Worm (Caenorhabditis elegans) whole organism, L1 larva: Measurements from ENCODE around the gene col-168.
A peak's percentile ranks its signal among the peaks of the same experiment; 100 is the strongest.

Source experiments
- C16A3.4 ChIP-seq: fragments of 150-350 bp; optimal IDR thresholded peaks from 2 replicates; lab custom pipeline; 2014; ENCODE audit warnings: missing biosample characterization, missing genetic modification characterization
- C34B4.2 ChIP-seq: sonication (generic microtip); optimal IDR thresholded peaks from 2 replicates; lab custom pipeline; 2017; ENCODE audit warnings: mild to moderate bottlenecking, missing genetic modification characterization, missing compliant biosample characterization
- F16B12.6 ChIP-seq: fragments of 150-350 bp; optimal IDR thresholded peaks from 2 replicates; lab custom pipeline; 2014; ENCODE audit warnings: missing biosample characterization, missing genetic modification characterization
- Y116A8C.19 ChIP-seq: sonication (generic microtip); optimal IDR thresholded peaks from 2 replicates; lab custom pipeline; 2016; ENCODE audit warnings: missing compliant biosample characterization, missing genetic modification characterization, borderline replicate concordance
- aha-1 ChIP-seq: fragments of 150-350 bp; optimal IDR thresholded peaks from 2 replicates; lab custom pipeline; 2014; ENCODE audit warnings: missing biosample characterization, missing genetic modification characterization
- ama-1 ChIP-seq: fragments of 150-350 bp; optimal IDR thresholded peaks from 2 replicates; lab custom pipeline; 2014
- blmp-1 ChIP-seq: fragments of 150-350 bp; optimal IDR thresholded peaks from 2 replicates; lab custom pipeline; 2014; ENCODE audit warnings: missing biosample characterization, missing genetic modification characterization
- ceh-63 ChIP-seq: fragments of 200-800 bp; sonication (Bioruptor generic); optimal IDR thresholded peaks from 2 replicates; lab custom pipeline; 2018; ENCODE audit warnings: mild to moderate bottlenecking, missing genetic modification characterization, missing compliant biosample characterization
- ceh-82 ChIP-seq, 3 experiments: fragments of 150-350 bp in 1 of 3; sonication (generic microtip) in 2 of 3; optimal IDR thresholded peaks; 2 replicates each; lab custom pipeline; 2014 to 2017; ENCODE audit warnings: missing biosample characterization in 3 of 3, missing genetic modification characterization in 3 of 3
- ceh-88 ChIP-seq: fragments of 200-800 bp; sonication (Bioruptor generic); IDR thresholded peaks from 2 replicates; pipeline ENCODE4 v1.3.6; 2022; ENCODE audit warnings: missing genetic modification characterization, missing compliant biosample characterization
- dpl-1 ChIP-seq, 3 experiments: fragments of 150-350 bp in 2 of 3; sonication (generic microtip) in 1 of 3; optimal IDR thresholded peaks; 2 replicates each; lab custom pipeline; 2014 to 2017; ENCODE audit warnings: missing biosample characterization in 3 of 3, missing genetic modification characterization in 3 of 3, missing genetic modification reagents in 3 of 3
- dsc-1 ChIP-seq: sonication (generic microtip); optimal IDR thresholded peaks from 2 replicates; lab custom pipeline; 2016; ENCODE audit warnings: mild to moderate bottlenecking, missing genetic modification characterization, missing compliant biosample characterization
- fos-1 ChIP-seq: fragments of 150-350 bp; optimal IDR thresholded peaks from 2 replicates; lab custom pipeline; 2014; ENCODE audit warnings: missing biosample characterization, missing genetic modification characterization
- grh-1 ChIP-seq: fragments of 200-800 bp; sonication (Bioruptor generic); IDR thresholded peaks from 2 replicates; pipeline ENCODE4 v1.3.6; 2022; ENCODE audit warnings: missing genetic modification reagents, missing genetic modification characterization, missing compliant biosample characterization
- hlh-17 ChIP-seq: fragments of 200-800 bp; sonication (Bioruptor generic); optimal IDR thresholded peaks from 2 replicates; lab custom pipeline; 2018; ENCODE audit warnings: missing genetic modification characterization, mild to moderate bottlenecking, missing compliant biosample characterization, moderate library complexity, borderline replicate concordance
- hlh-4 ChIP-seq: sonication (generic microtip); optimal IDR thresholded peaks from 2 replicates; lab custom pipeline; 2016; ENCODE audit warnings: mild to moderate bottlenecking, missing genetic modification characterization, missing compliant biosample characterization
- hpl-2 ChIP-seq: fragments of 150-350 bp; optimal IDR thresholded peaks from 2 replicates; lab custom pipeline; 2014; ENCODE audit warnings: missing biosample characterization, missing genetic modification reagents, missing genetic modification characterization
- irx-1 ChIP-seq: sonication (generic microtip); optimal IDR thresholded peaks from 2 replicates; lab custom pipeline; 2016; ENCODE audit warnings: missing genetic modification characterization, missing compliant biosample characterization
- lin-13 ChIP-seq: fragments of 150-350 bp; optimal IDR thresholded peaks from 2 replicates; lab custom pipeline; 2014; ENCODE audit warnings: missing biosample characterization, missing genetic modification reagents, missing genetic modification characterization
- lin-14 ChIP-seq: fragments of 200-800 bp; sonication (Bioruptor generic); optimal IDR thresholded peaks from 2 replicates; lab custom pipeline; 2018; ENCODE audit warnings: mild to moderate bottlenecking, missing genetic modification characterization, moderate library complexity, missing compliant biosample characterization
- lin-35 ChIP-seq, 2 experiments: fragments of 150-350 bp; optimal IDR thresholded peaks; 2 replicates each; lab custom pipeline; 2014; ENCODE audit warnings: missing biosample characterization in 2 of 2, missing genetic modification characterization in 2 of 2, missing genetic modification reagents in 2 of 2
- lin-39 ChIP-seq: fragments of 150-350 bp; optimal IDR thresholded peaks from 2 replicates; lab custom pipeline; 2014; ENCODE audit warnings: missing biosample characterization, missing genetic modification reagents, missing genetic modification characterization
- lir-3 ChIP-seq: sonication (generic microtip); optimal IDR thresholded peaks from 2 replicates; lab custom pipeline; 2016; ENCODE audit warnings: mild to moderate bottlenecking, missing genetic modification characterization, moderate library complexity, missing compliant biosample characterization; ENCODE audit not compliant: poor library complexity
- lsy-2 ChIP-seq, 2 experiments: fragments of 150-350 bp; optimal IDR thresholded peaks; 2 replicates each; lab custom pipeline; 2014; ENCODE audit warnings: missing biosample characterization in 2 of 2, missing genetic modification characterization in 2 of 2
- mab-9 ChIP-seq: fragments of 200-800 bp; sonication (Bioruptor generic); IDR thresholded peaks from 2 replicates; pipeline ENCODE4 v1.3.6; 2022; ENCODE audit warnings: missing genetic modification reagents, missing genetic modification characterization, missing compliant biosample characterization
- mdl-1 ChIP-seq, 2 experiments: fragments of 150-350 bp; optimal IDR thresholded peaks; 2 replicates each; lab custom pipeline; 2014 to 2017; ENCODE audit warnings: missing biosample characterization in 2 of 2, missing genetic modification characterization in 2 of 2, inconsistent platforms in 1 of 2
- nhr-12 ChIP-seq: sonication (generic microtip); optimal IDR thresholded peaks from 2 replicates; lab custom pipeline; 2017; ENCODE audit warnings: missing biosample characterization, missing genetic modification characterization
- nhr-20 ChIP-seq: sonication (generic microtip); optimal IDR thresholded peaks from 2 replicates; lab custom pipeline; 2016; ENCODE audit warnings: mild to moderate bottlenecking, missing genetic modification characterization, missing compliant biosample characterization
- nhr-237 ChIP-seq: fragments of 150-350 bp; optimal IDR thresholded peaks from 2 replicates; lab custom pipeline; 2014; ENCODE audit warnings: missing biosample characterization, missing genetic modification characterization
- nhr-47 ChIP-seq: sonication (generic microtip); optimal IDR thresholded peaks from 2 replicates; lab custom pipeline; 2016; ENCODE audit warnings: mild to moderate bottlenecking, missing genetic modification characterization, moderate library complexity, missing compliant biosample characterization
- nhr-71 ChIP-seq: sonication (generic microtip); optimal IDR thresholded peaks from 2 replicates; lab custom pipeline; 2016; ENCODE audit warnings: mild to moderate bottlenecking, missing genetic modification characterization, moderate library complexity, missing compliant biosample characterization
- nhr-76 ChIP-seq: sonication (generic microtip); optimal IDR thresholded peaks from 2 replicates; lab custom pipeline; 2017; ENCODE audit warnings: missing biosample characterization, missing genetic modification characterization
- nhr-77 ChIP-seq: fragments of 150-350 bp; optimal IDR thresholded peaks from 2 replicates; lab custom pipeline; 2014; ENCODE audit warnings: missing biosample characterization, missing genetic modification characterization
- nhr-84 ChIP-seq: sonication (generic microtip); optimal IDR thresholded peaks from 2 replicates; lab custom pipeline; 2017; ENCODE audit warnings: missing biosample characterization, missing genetic modification characterization
- nhr-90 ChIP-seq: sonication (generic microtip); optimal IDR thresholded peaks from 2 replicates; lab custom pipeline; 2016; ENCODE audit warnings: mild to moderate bottlenecking, missing genetic modification characterization, missing compliant biosample characterization; ENCODE audit not compliant: poor library complexity
- pag-3 ChIP-seq: sonication (generic microtip); optimal IDR thresholded peaks from 2 replicates; lab custom pipeline; 2017; ENCODE audit warnings: missing genetic modification characterization, mild to moderate bottlenecking, missing compliant biosample characterization, antibody characterized with exemption, borderline replicate concordance; ENCODE audit not compliant: insufficient read depth
- pax-3 ChIP-seq: fragments of 200-800 bp; sonication (Bioruptor generic); optimal IDR thresholded peaks from 2 replicates; lab custom pipeline; 2018; ENCODE audit warnings: mild to moderate bottlenecking, missing genetic modification characterization, moderate library complexity, missing compliant biosample characterization
- snpc-4 ChIP-seq: fragments of 150-350 bp; optimal IDR thresholded peaks from 2 replicates; lab custom pipeline; 2014; ENCODE audit warnings: missing biosample characterization, missing genetic modification characterization
- snu-23 ChIP-seq: sonication (generic microtip); optimal IDR thresholded peaks from 2 replicates; lab custom pipeline; 2016; ENCODE audit warnings: missing genetic modification characterization, missing compliant biosample characterization
- sox-4 ChIP-seq: sonication (generic microtip); optimal IDR thresholded peaks from 2 replicates; lab custom pipeline; 2016; ENCODE audit warnings: missing genetic modification characterization, missing compliant biosample characterization
- sptf-1 ChIP-seq: fragments of 150-350 bp; optimal IDR thresholded peaks from 2 replicates; lab custom pipeline; 2014; ENCODE audit warnings: missing biosample characterization, missing genetic modification characterization
- tbx-2 ChIP-seq: sonication (generic microtip); optimal IDR thresholded peaks from 2 replicates; lab custom pipeline; 2016; ENCODE audit warnings: missing genetic modification characterization, missing compliant biosample characterization
- unc-130 ChIP-seq: fragments of 150-350 bp; optimal IDR thresholded peaks from 2 replicates; lab custom pipeline; 2017; ENCODE audit warnings: missing biosample characterization, missing genetic modification characterization, inconsistent platforms
- unc-62 ChIP-seq: fragments of 150-350 bp; optimal IDR thresholded peaks from 2 replicates; lab custom pipeline; 2014; ENCODE audit warnings: missing biosample characterization, missing genetic modification reagents, missing genetic modification characterization
- unc-98 ChIP-seq: fragments of 200-800 bp; sonication (Bioruptor generic); IDR thresholded peaks from 2 replicates; pipeline ENCODE4 v1.3.6; 2022; ENCODE audit warnings: missing genetic modification characterization, missing compliant biosample characterization
- vab-15 ChIP-seq: sonication (generic microtip); optimal IDR thresholded peaks from 2 replicates; lab custom pipeline; 2017; ENCODE audit warnings: missing genotype, mild to moderate bottlenecking, missing genetic modification characterization, missing compliant biosample characterization
- xbp-1 ChIP-seq: sonication (generic microtip); optimal IDR thresholded peaks from 2 replicates; lab custom pipeline; 2016; ENCODE audit warnings: missing genetic modification characterization, missing compliant biosample characterization
- ztf-11 ChIP-seq, 2 experiments: sonication (generic microtip); optimal IDR thresholded peaks; 2 replicates each; lab custom pipeline; 2016 to 2017; ENCODE audit warnings: missing genetic modification characterization in 2 of 2, missing biosample characterization in 1 of 2, missing compliant biosample characterization in 1 of 2
- ztf-4 ChIP-seq: fragments of 150-350 bp; optimal IDR thresholded peaks from 2 replicates; lab custom pipeline; 2014; ENCODE audit warnings: missing biosample characterization, missing genetic modification characterization

The col-168 gene

DNA sequence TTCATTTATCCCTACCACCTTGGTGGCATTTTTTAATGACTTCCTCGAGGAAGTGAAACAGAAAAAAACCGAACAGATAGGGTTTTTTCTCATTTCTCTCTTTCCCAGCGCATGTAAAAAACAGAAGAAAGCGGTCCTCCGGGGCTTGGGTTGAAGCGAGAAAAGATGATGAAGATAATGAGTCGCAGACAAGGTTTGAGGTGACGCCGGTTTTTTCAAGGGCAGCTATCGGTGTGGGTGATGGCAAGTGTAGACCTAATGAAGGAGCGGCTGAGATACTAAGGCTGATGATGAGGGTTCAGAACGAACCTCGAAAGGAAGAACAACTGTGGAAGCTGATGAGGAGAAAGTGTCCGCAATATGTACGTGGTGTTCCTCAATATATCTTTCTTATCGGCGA, 5.3 kb upstream of the col-168 start (continued):
- TF ChIP-seq snpc-4 (tag; lab: Kevin White, UChicago) (no peak), tbx-2 (tag; lab: Kevin White, UChicago) (peak; percentile 36), nhr-237 (no peak), fos-1 (no peak), nhr-90 (peak; percentile 40), mab-9 (no peak), lin-39 (tag; lab: Kevin White, UChicago) (no peak), hpl-2 (GFP tag; lab: Kevin White, UChicago) (no peak), vab-15 (tag; lab: Kevin White, UChicago) (no peak), sox-4 (no peak), ceh-88 (GFP tag; lab: Robert Waterston, UW) (no peak), lin-35 (GFP tag; optimal IDR thresholded peaks at IDR 0.05; lab: Kevin White, UChicago) (no peak), ama-1 (no peak), hlh-4 (tag; lab: Kevin White, UChicago) (no peak), C16A3.4 (tag; lab: Kevin White, UChicago) (no peak), aha-1 (tag; lab: Kevin White, UChicago) (no peak), xbp-1 (tag; lab: Kevin White, UChicago) (no peak), pag-3 (peak; percentile 80), dsc-1 (tag; lab: Kevin White, UChicago) (no peak), ztf-4 (tag; lab: Kevin White, UChicago) (no peak), F16B12.6 (tag; lab: Kevin White, UChicago) (no peak), irx-1 (peak; percentile 20), C34B4.2 (tag; lab: Kevin White, UChicago) (no peak), ceh-82 (tag; optimal IDR thresholded peaks at IDR 0.05; lab: Kevin White, UChicago) (no peak), ceh-63 (GFP tag; lab: Kevin White, UChicago) (no peak), nhr-20 (tag; lab: Kevin White, UChicago) (peak; percentile 59), snu-23 (GFP tag; lab: Kevin White, UChicago) (peak; percentile 52), nhr-77 (tag; lab: Kevin White, UChicago) (no peak), grh-1 (GFP tag; lab: Robert Waterston, UW) (0 out of 2 replicates have a peak, but pooled peaks have one; percentile 38), lir-3 (no peak), mdl-1 (tag; optimal IDR thresholded peaks at IDR 0.05; lab: Kevin White, UChicago) (no peak), unc-62 (GFP tag; lab: Kevin White, UChicago) (no peak), lsy-2 (tag; optimal IDR thresholded peaks at IDR 0.05; lab: Kevin White, UChicago) (no peak), nhr-47 (tag; lab: Kevin White, UChicago) (no peak), nhr-76 (tag; lab: Kevin White, UChicago) (no peak), nhr-71 (peak; percentile 32), pax-3 (no peak), lin-14 (GFP tag; lab: Kevin White, UChicago) (peak; percentile 91), hlh-17 (GFP tag; lab: Kevin White, UChicago) (no peak), unc-98 (GFP tag; lab: Robert Waterston, UW) (no peak), unc-130 (no peak), sptf-1 (tag; lab: Kevin White, UChicago) (no peak)

DNA sequence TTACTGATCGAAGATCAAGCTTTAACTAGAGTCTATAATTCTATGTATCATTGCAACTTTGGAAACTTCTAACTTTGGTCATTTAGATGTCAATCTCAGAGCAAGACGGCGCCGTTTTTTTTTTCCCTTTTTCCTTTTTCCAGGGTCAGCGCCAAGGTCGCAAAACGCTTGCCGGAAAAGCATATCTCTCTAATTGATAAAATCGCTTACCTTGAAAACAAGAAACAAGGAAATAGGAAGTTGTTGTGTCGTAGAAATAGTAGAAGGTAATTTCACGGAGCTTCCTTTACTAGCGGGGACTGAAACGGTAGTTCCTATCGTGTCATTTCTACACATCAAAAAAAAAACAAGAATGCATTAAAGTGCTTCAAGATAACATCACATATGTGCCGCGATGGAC, 4.8 kb upstream of the col-168 start:
- TF ChIP-seq pag-3 (no peak), dpl-1 (GFP tag; optimal IDR thresholded peaks at IDR 0.05; lab: Kevin White, UChicago) (no peak), lin-39 (tag; lab: Kevin White, UChicago) (no peak), nhr-12 (tag; lab: Kevin White, UChicago) (no peak), nhr-84 (tag; lab: Kevin White, UChicago) (no peak), hlh-4 (tag; lab: Kevin White, UChicago) (no peak), Y116A8C.19 (tag; lab: Kevin White, UChicago) (no peak), tbx-2 (tag; lab: Kevin White, UChicago) (no peak), blmp-1 (tag; lab: Kevin White, UChicago) (no peak), hlh-17 (GFP tag; lab: Kevin White, UChicago) (no peak), nhr-237 (no peak), ztf-11 (tag; optimal IDR thresholded peaks at IDR 0.05; lab: Kevin White, UChicago) (no peak), lin-13 (no peak), snpc-4 (tag; lab: Kevin White, UChicago) (no peak)
